Worm (Caenorhabditis elegans) whole organism, L4/young adult: ENCODE data around the gene pycr-1.

Experiments
- W03F9.2 ChIP-seq: fragments of 150-350 bp; optimal IDR thresholded peaks from 2 replicates; lab custom pipeline; 2014; ENCODE audit warnings: missing biosample characterization, missing genetic modification characterization
- dao-5 ChIP-seq: sonication (generic microtip); optimal IDR thresholded peaks from 2 replicates; lab custom pipeline; 2016; ENCODE audit warnings: missing genotype, missing genetic modification characterization, moderate library complexity, missing compliant biosample characterization
- him-1 ChIP-seq: sonication (generic microtip); optimal IDR thresholded peaks from 2 replicates; lab custom pipeline; 2016; ENCODE audit warnings: missing genotype, missing genetic modification reagents, missing genetic modification characterization, missing compliant biosample characterization

DNA sequence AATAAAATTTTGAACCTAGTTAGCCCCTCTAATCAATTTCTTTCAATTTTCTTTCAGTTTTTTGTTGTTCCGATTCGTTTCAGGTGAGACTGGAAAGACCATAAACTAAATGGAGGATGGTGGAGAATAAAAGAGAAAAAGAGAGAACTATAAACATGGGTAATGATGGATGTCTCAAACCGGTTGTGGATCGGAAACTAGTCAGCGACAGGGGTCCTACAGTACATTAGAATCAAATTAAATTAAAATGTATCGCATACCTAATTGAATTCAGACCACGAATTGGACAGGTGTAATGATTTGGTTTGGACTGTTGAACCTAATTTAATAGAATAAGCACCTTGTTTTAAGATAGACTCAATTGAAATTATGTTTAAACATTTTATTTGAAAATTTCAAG is 17.4 kb downstream of the pycr-1 start:
- TF ChIP-seq W03F9.2 (tag; lab: Kevin White, UChicago) (no peak), dao-5 (no peak), him-1 (tag; lab: Kevin White, UChicago) (no peak)
